Worm (Caenorhabditis elegans) whole organism, mixed stage, embryonic: ENCODE results near the gene ech-5.
A peak's percentile ranks its signal among the peaks of the same experiment; 100 is the strongest.

ENCODE experiments used
- M03D4.4 ChIP-seq: sonication (generic microtip); optimal IDR thresholded peaks from 2 replicates; lab custom pipeline; 2017; ENCODE audit warnings: mild to moderate bottlenecking, missing genetic modification characterization, missing compliant biosample characterization
- bed-3 ChIP-seq: fragments of 200-800 bp; sonication (Bioruptor generic); optimal IDR thresholded peaks from 3 replicates; lab custom pipeline; 2018; ENCODE audit warnings: mild to moderate bottlenecking, missing genetic modification characterization, moderate library complexity, missing compliant biosample characterization
- blmp-1 ChIP-seq: fragments of 150-350 bp; optimal IDR thresholded peaks from 2 replicates; lab custom pipeline; 2014; ENCODE audit warnings: missing biosample characterization, missing genetic modification characterization
- ceh-39 ChIP-seq: fragments of 150-350 bp; optimal IDR thresholded peaks from 2 replicates; lab custom pipeline; 2014; ENCODE audit warnings: missing biosample characterization, missing genetic modification characterization
- ceh-43 ChIP-seq: fragments of 200-800 bp; sonication (Bioruptor generic); optimal IDR thresholded peaks from 2 replicates; lab custom pipeline; 2018; ENCODE audit warnings: mild to moderate bottlenecking, missing genetic modification characterization, moderate library complexity, missing compliant biosample characterization
- ceh-83 ChIP-seq: fragments of 200-800 bp; sonication (Bioruptor generic); optimal IDR thresholded peaks from 2 replicates; lab custom pipeline; 2018; ENCODE audit warnings: mild to moderate bottlenecking, missing genetic modification characterization, missing compliant biosample characterization
- ces-1 ChIP-seq: fragments of 150-350 bp; optimal IDR thresholded peaks from 2 replicates; lab custom pipeline; 2014; ENCODE audit warnings: missing biosample characterization, missing genetic modification reagents, missing genetic modification characterization
- cnd-1 ChIP-seq: fragments of 200-800 bp; sonication (Bioruptor generic); optimal IDR thresholded peaks from 2 replicates; lab custom pipeline; 2018; ENCODE audit warnings: mild to moderate bottlenecking, missing genetic modification characterization, missing compliant biosample characterization
- drap-1 ChIP-seq: fragments of 200-800 bp; sonication (Bioruptor generic); optimal IDR thresholded peaks from 3 replicates; lab custom pipeline; 2018; ENCODE audit warnings: mild to moderate bottlenecking, missing genetic modification characterization, missing compliant biosample characterization
- elt-1 ChIP-seq: sonication (generic microtip); optimal IDR thresholded peaks from 2 replicates; lab custom pipeline; 2017; ENCODE audit warnings: missing genetic modification characterization, mild to moderate bottlenecking, missing compliant biosample characterization, antibody characterized with exemption, moderate library complexity, borderline replicate concordance; ENCODE audit not compliant: insufficient read depth
- elt-3 ChIP-seq: fragments of 150-350 bp; optimal IDR thresholded peaks from 2 replicates; lab custom pipeline; 2014; ENCODE audit warnings: missing biosample characterization, missing genetic modification characterization
- flh-1 ChIP-seq: fragments of 200-800 bp; sonication (Bioruptor generic); optimal IDR thresholded peaks from 2 replicates; lab custom pipeline; 2018; ENCODE audit warnings: mild to moderate bottlenecking, missing genetic modification characterization, moderate library complexity, missing compliant biosample characterization
- ham-2 ChIP-seq: fragments of 200-800 bp; sonication (Bioruptor generic); optimal IDR thresholded peaks from 2 replicates; lab custom pipeline; 2018; ENCODE audit warnings: mild to moderate bottlenecking, missing genetic modification characterization, missing compliant biosample characterization
- hlh-1 ChIP-seq: fragments of 150-350 bp; optimal IDR thresholded peaks from 2 replicates; lab custom pipeline; 2014; ENCODE audit warnings: missing biosample characterization, missing genetic modification reagents, missing genetic modification characterization
- lin-13 ChIP-seq: fragments of 150-350 bp; optimal IDR thresholded peaks from 2 replicates; lab custom pipeline; 2014; ENCODE audit warnings: missing biosample characterization, missing genetic modification characterization
- lin-32 ChIP-seq: fragments of 200-800 bp; sonication (Bioruptor generic); optimal IDR thresholded peaks from 2 replicates; lab custom pipeline; 2018; ENCODE audit warnings: mild to moderate bottlenecking, missing genetic modification characterization, missing compliant biosample characterization
- lsy-2 ChIP-seq: fragments of 150-350 bp; optimal IDR thresholded peaks from 2 replicates; lab custom pipeline; 2014; ENCODE audit warnings: missing biosample characterization, missing genetic modification characterization
- mab-5 ChIP-seq: fragments of 150-350 bp; optimal IDR thresholded peaks from 2 replicates; lab custom pipeline; 2014; ENCODE audit warnings: missing biosample characterization, missing genetic modification characterization
- mep-1 ChIP-seq: fragments of 150-350 bp; optimal IDR thresholded peaks from 2 replicates; lab custom pipeline; 2017; ENCODE audit warnings: missing biosample characterization, missing genetic modification reagents, missing genetic modification characterization, inconsistent platforms
- mls-2 ChIP-seq: sonication (generic microtip); optimal IDR thresholded peaks from 2 replicates; lab custom pipeline; 2016; ENCODE audit warnings: mild to moderate bottlenecking, missing genetic modification characterization, moderate library complexity, missing compliant biosample characterization
- nhr-12 ChIP-seq: fragments of 150-350 bp; optimal IDR thresholded peaks from 2 replicates; lab custom pipeline; 2014; ENCODE audit warnings: missing biosample characterization, missing genetic modification characterization
- nhr-2 ChIP-seq: fragments of 150-350 bp; optimal IDR thresholded peaks from 2 replicates; lab custom pipeline; 2014; ENCODE audit warnings: missing biosample characterization, missing genetic modification characterization
- nhr-237 ChIP-seq: fragments of 150-350 bp; optimal IDR thresholded peaks from 2 replicates; lab custom pipeline; 2014; ENCODE audit warnings: missing biosample characterization, missing genetic modification characterization
- nhr-28 ChIP-seq: fragments of 150-350 bp; optimal IDR thresholded peaks from 2 replicates; lab custom pipeline; 2014; ENCODE audit warnings: missing biosample characterization, missing genetic modification characterization
- nhr-76 ChIP-seq: sonication (generic microtip); optimal IDR thresholded peaks from 2 replicates; lab custom pipeline; 2017; ENCODE audit warnings: missing biosample characterization, missing genetic modification characterization
- pha-4 ChIP-seq: fragments of 150-350 bp; optimal IDR thresholded peaks from 2 replicates; lab custom pipeline; 2018; ENCODE audit warnings: missing biosample characterization, missing genetic modification reagents, missing genetic modification characterization
- sem-2 ChIP-seq: fragments of 200-800 bp; sonication (Bioruptor generic); optimal IDR thresholded peaks from 2 replicates; lab custom pipeline; 2018; ENCODE audit warnings: mild to moderate bottlenecking, missing genetic modification characterization, missing compliant biosample characterization
- snpc-4 ChIP-seq: fragments of 150-350 bp; optimal IDR thresholded peaks from 2 replicates; lab custom pipeline; 2014; ENCODE audit warnings: missing biosample characterization, missing genetic modification characterization
- sptf-1 ChIP-seq: sonication (generic microtip); optimal IDR thresholded peaks from 2 replicates; lab custom pipeline; 2017; ENCODE audit warnings: mild to moderate bottlenecking, missing genetic modification characterization, moderate library complexity, missing compliant biosample characterization
- tbx-8 ChIP-seq: fragments of 200-800 bp; sonication (Bioruptor generic); optimal IDR thresholded peaks from 2 replicates; lab custom pipeline; 2018; ENCODE audit warnings: mild to moderate bottlenecking, missing genetic modification characterization, moderate library complexity, missing compliant biosample characterization
- unc-120 ChIP-seq: sonication (generic microtip); optimal IDR thresholded peaks from 2 replicates; lab custom pipeline; 2017; ENCODE audit warnings: missing genetic modification characterization, missing compliant biosample characterization; ENCODE audit not compliant: poor library complexity, severe bottlenecking
- unc-39 ChIP-seq: fragments of 150-350 bp; optimal IDR thresholded peaks from 2 replicates; lab custom pipeline; 2014; ENCODE audit warnings: missing biosample characterization, missing genetic modification characterization
- unc-62 ChIP-seq: fragments of 150-350 bp; optimal IDR thresholded peaks from 2 replicates; lab custom pipeline; 2014; ENCODE audit warnings: missing biosample characterization, missing genetic modification reagents, missing genetic modification characterization
- zip-8 ChIP-seq: fragments of 150-350 bp; optimal IDR thresholded peaks from 2 replicates; lab custom pipeline; 2014; ENCODE audit warnings: missing biosample characterization, missing genetic modification characterization
- ztf-11 ChIP-seq: fragments of 150-350 bp; optimal IDR thresholded peaks from 2 replicates; lab custom pipeline; 2014; ENCODE audit warnings: missing biosample characterization, missing genetic modification characterization

Gene ech-5

DNA sequence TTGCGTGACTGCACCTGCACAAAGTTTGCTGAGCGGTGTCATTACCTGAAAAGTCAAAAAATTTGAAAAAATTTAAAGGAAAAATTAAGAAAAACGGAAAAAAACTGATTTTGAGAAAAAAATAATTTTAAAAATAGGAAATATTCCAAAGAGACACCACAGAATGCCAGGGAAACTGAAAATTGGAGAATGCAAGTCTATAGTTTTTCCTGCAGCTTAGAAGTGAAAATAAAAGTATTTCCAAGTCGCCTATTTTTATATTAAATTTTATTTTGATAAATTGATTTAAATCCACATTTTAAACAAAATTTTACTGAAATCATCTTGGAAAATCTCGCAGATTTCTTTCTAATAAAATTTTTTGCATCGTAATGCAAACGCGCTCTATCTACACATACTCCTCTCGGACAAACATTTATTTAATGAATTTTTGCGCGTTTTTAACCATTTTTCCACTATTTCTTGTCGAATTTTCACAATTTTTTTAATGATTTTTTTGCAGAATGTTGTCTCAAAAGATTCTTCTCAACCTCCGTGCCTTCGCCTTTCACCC is at the start of gene ech-5, which contains the start of gene F56B3.11:
TSS of gene ech-5 (plus strand) at position 503 of the 553 bp plus-strand sequence.
TSS of gene F56B3.11 (minus strand) at position 51 of the 553 bp plus-strand sequence.
- TF ChIP-seq lsy-2 (tag; lab: Kevin White, UChicago) (peak; percentile 69), elt-1 (no peak), nhr-237 (tag; lab: Kevin White, UChicago) (peak; percentile 82), M03D4.4 (peak; percentile 37), lin-13 (tag; lab: Kevin White, UChicago) (no peak), tbx-8 (GFP tag; lab: Kevin White, UChicago) (no peak), lin-32 (GFP tag; lab: Kevin White, UChicago) (no peak), ztf-11 (tag; lab: Kevin White, UChicago) (no peak), unc-120 (tag; lab: Kevin White, UChicago) (no peak), sem-2 (GFP tag; lab: Kevin White, UChicago) (no peak), ceh-83 (peak; percentile 49), mls-2 (tag; lab: Kevin White, UChicago) (no peak), flh-1 (GFP tag; lab: Kevin White, UChicago) (no peak), drap-1 (GFP tag; lab: Kevin White, UChicago) (peak; percentile 34), nhr-76 (tag; lab: Kevin White, UChicago) (no peak), mab-5 (tag; lab: Kevin White, UChicago) (peak; percentile 36), blmp-1 (tag; lab: Kevin White, UChicago) (no peak), ceh-39 (no peak), nhr-2 (tag; lab: Kevin White, UChicago) (no peak), unc-62 (GFP tag; lab: Kevin White, UChicago) (no peak), pha-4 (no peak), hlh-1 (no peak), ceh-43 (GFP tag; lab: Kevin White, UChicago) (peak; percentile 26), ces-1 (GFP tag; lab: Kevin White, UChicago) (peak; percentile 80), nhr-28 (no peak), sptf-1 (peak; percentile 81), zip-8 (tag; lab: Kevin White, UChicago) (no peak), ham-2 (GFP tag; lab: Kevin White, UChicago) (no peak), cnd-1 (tag; lab: Kevin White, UChicago) (no peak), elt-3 (tag; lab: Kevin White, UChicago) (no peak), snpc-4 (tag; lab: Kevin White, UChicago) (no peak), bed-3 (GFP tag; lab: Kevin White, UChicago) (peak; percentile 55), nhr-12 (no peak), mep-1 (tag; lab: Kevin White, UChicago) (peak; percentile 20), unc-39 (tag; lab: Kevin White, UChicago) (no peak)

DNA sequence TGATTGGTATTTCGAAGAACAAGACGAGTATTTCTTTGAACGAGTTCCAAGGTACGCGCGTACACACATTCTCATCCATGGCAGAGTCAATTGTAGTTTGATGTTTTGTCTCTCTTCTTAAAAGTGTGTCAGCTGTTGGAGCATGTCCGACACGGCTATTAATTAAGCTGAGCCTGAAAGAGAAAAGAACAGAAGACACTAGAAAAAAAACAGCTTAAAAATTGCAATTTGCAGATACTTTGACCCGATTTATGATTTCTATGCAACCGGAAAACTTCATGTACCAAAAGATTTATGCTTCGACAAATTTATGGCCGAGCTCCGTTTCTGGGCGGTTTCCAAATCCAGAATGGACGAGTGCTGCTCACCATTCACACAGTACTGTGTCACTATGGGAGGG is 47.3 kb upstream of the ech-5 start:
- no peak for TF ChIP-seq elt-1
- TF ChIP-seq, all 35 proteins: peak for 0

DNA sequence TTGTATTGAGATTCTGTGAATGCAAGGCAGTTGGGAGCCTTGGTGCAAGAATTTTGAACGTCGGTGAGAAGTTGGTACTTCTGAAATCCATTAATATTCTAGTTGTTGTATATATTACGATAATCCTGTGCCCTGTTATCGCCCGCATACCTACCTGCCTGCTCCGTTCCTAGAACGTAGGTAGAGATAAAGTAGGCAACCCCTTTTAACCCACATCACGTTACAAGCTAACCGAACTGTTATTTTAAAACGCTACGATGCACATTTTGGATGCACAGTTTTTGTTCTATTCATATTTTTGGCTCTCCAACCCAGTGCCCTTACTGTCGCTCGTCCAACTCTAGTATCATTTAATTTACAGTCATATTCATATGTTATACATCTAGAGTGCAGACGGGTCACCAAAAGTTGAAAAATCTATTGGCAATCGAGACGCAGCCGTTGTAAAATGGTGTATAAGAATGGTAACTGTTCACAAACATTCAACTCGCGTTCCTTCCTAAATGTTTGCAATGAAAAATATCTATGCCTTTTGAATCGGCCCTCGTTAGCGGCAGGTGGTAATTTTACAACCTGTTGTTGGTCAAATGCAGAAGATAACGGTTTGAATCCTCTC is 42.4 kb upstream of the ech-5 start:
- TF ChIP-seq nhr-76 (tag; lab: Kevin White, UChicago) (no peak), lsy-2 (tag; lab: Kevin White, UChicago) (no peak), nhr-12 (no peak), elt-1 (no peak), mab-5 (tag; lab: Kevin White, UChicago) (no peak)

DNA sequence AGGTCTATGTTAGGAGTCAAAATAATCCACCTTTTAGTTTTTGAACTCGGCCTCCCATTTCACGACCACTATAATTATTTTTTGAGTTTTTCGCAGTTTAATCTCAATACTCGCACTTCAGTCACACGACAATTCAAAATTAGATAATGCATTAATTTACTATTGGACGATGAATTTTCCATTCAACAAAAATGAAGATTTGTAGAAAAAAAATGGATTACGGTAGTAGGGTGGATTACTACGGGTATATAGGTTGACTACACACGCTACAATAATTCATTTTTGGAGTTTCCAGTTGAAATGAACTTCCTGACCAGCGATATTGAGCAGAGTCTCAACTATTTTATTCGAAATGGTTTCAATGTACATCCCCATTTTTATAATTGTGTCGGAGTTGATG is 40.4 kb upstream of the ech-5 start, which contains the start of gene srt-23:
TSS of gene srt-23 (plus strand) at position 301 of the 400 bp plus-strand sequence.
- TF ChIP-seq snpc-4 (tag; lab: Kevin White, UChicago) (no peak), sptf-1 (no peak), bed-3 (GFP tag; lab: Kevin White, UChicago) (no peak), ceh-43 (GFP tag; lab: Kevin White, UChicago) (no peak), pha-4 (no peak), cnd-1 (tag; lab: Kevin White, UChicago) (no peak), ceh-83 (no peak), mab-5 (tag; lab: Kevin White, UChicago) (no peak), lin-13 (tag; lab: Kevin White, UChicago) (no peak), drap-1 (GFP tag; lab: Kevin White, UChicago) (no peak), mep-1 (tag; lab: Kevin White, UChicago) (no peak), ces-1 (GFP tag; lab: Kevin White, UChicago) (no peak), hlh-1 (no peak), elt-3 (tag; lab: Kevin White, UChicago) (no peak), nhr-28 (no peak), sem-2 (GFP tag; lab: Kevin White, UChicago) (no peak), nhr-76 (tag; lab: Kevin White, UChicago) (no peak), tbx-8 (GFP tag; lab: Kevin White, UChicago) (no peak), elt-1 (no peak)
